Fruit fly (Drosophila melanogaster) whole organism, embryonic: Measurements from ENCODE around the gene CG6168.

Experiments used
- Antp ChIP-seq: fragments of 200-800 bp; sonication (Bioruptor generic); optimal IDR thresholded peaks from 3 replicates; lab custom pipeline; 2016; ENCODE audit warnings: missing biosample characterization, missing genetic modification characterization
- Awh ChIP-seq: fragments of 200-800 bp; sonication (Bioruptor generic); IDR thresholded peaks from 2 replicates; pipeline ENCODE4, ENCODE4 v1.3.6; 2022; ENCODE audit warnings: missing biosample characterization, missing genetic modification characterization
- CG11398 ChIP-seq: fragments of 200-800 bp; sonication (Bioruptor generic); optimal IDR thresholded peaks from 2 replicates; lab custom pipeline; 2016; ENCODE audit warnings: missing biosample characterization, missing genetic modification characterization
- CG11696 ChIP-seq: fragments of 200-800 bp; sonication (Bioruptor generic); IDR thresholded peaks from 2 replicates; pipeline ENCODE4 v1.3.6; 2022; ENCODE audit warnings: missing biosample characterization, missing genetic modification characterization
- CG13287 ChIP-seq: fragments of 200-800 bp; sonication (Bioruptor generic); IDR thresholded peaks from 2 replicates; pipeline ENCODE4 v1.3.6; 2022; ENCODE audit warnings: missing biosample characterization, missing genetic modification characterization; ENCODE audit not compliant: partially characterized antibody
- CG1602 ChIP-seq: fragments of 200-800 bp; sonication (Bioruptor generic); optimal IDR thresholded peaks from 3 replicates; lab custom pipeline; 2016; ENCODE audit warnings: missing biosample characterization, missing genetic modification characterization
- CG1603 ChIP-seq: fragments of 200-800 bp; sonication (Bioruptor generic); optimal IDR thresholded peaks from 2 replicates; lab custom pipeline; 2019; ENCODE audit warnings: missing biosample characterization, mild to moderate bottlenecking, missing genetic modification characterization, moderate library complexity
- CG16813 ChIP-seq: fragments of 200-800 bp; sonication (Bioruptor generic); IDR thresholded peaks from 3 replicates; pipeline ENCODE4 v1.3.6; 2022; ENCODE audit warnings: missing biosample characterization, missing genetic modification characterization; ENCODE audit not compliant: partially characterized antibody
- CG17359 ChIP-seq: fragments of 200-800 bp; sonication (Bioruptor generic); optimal IDR thresholded peaks from 3 replicates; lab custom pipeline; 2018; ENCODE audit warnings: missing biosample characterization, mild to moderate bottlenecking, missing genetic modification characterization, moderate library complexity
- CG18619 ChIP-seq: fragments of 200-800 bp; sonication (Bioruptor generic); optimal IDR thresholded peaks from 3 replicates; lab custom pipeline; 2017; ENCODE audit warnings: missing biosample characterization, mild to moderate bottlenecking, missing genetic modification characterization
- CG3407 ChIP-seq: fragments of 200-800 bp; sonication (Bioruptor generic); optimal IDR thresholded peaks from 2 replicates; lab custom pipeline; 2018; ENCODE audit warnings: missing biosample characterization, mild to moderate bottlenecking, missing genetic modification characterization
- CG6791 ChIP-seq: fragments of 200-800 bp; sonication (Bioruptor generic); IDR thresholded peaks from 3 replicates; pipeline ENCODE4 v1.3.6; 2022; ENCODE audit warnings: missing biosample characterization, missing genetic modification characterization; ENCODE audit not compliant: partially characterized antibody
- CG7357 ChIP-seq: fragments of 200-800 bp; sonication (Bioruptor generic); IDR thresholded peaks from 3 replicates; pipeline ENCODE4 v1.3.6; 2022; ENCODE audit warnings: missing biosample characterization, missing genetic modification characterization
- CG7987 ChIP-seq: fragments of 200-800 bp; sonication (Bioruptor generic); optimal IDR thresholded peaks from 2 replicates; lab custom pipeline; 2018; ENCODE audit warnings: missing biosample characterization, mild to moderate bottlenecking, missing genetic modification characterization, moderate library complexity
- CG8281 ChIP-seq: fragments of 200-800 bp; sonication (Bioruptor generic); optimal IDR thresholded peaks from 2 replicates; lab custom pipeline; 2018; ENCODE audit warnings: missing biosample characterization, mild to moderate bottlenecking, missing genetic modification characterization, moderate library complexity
- CG8290 ChIP-seq, 3 experiments: fragments of 200-800 bp; sonication (Bioruptor generic); optimal IDR thresholded peaks; 2 replicates each; lab custom pipeline; 2016 to 2019; ENCODE audit warnings: missing biosample characterization in 3 of 3, missing genetic modification characterization in 3 of 3, mild to moderate bottlenecking in 2 of 3, moderate library complexity in 1 of 3
- CG8924 ChIP-seq: fragments of 200-800 bp; optimal IDR thresholded peaks from 3 replicates; lab custom pipeline; 2019; ENCODE audit warnings: missing biosample characterization, mild to moderate bottlenecking, missing genetic modification characterization, moderate library complexity
- Dbx ChIP-seq: fragments of 200-800 bp; sonication (Bioruptor generic); IDR thresholded peaks from 3 replicates; pipeline ENCODE4 v1.3.6; 2022; ENCODE audit warnings: missing biosample characterization, missing genetic modification characterization
- Gsc ChIP-seq: fragments of 200-800 bp; sonication (Bioruptor generic); IDR thresholded peaks from 2 replicates; pipeline ENCODE4 v1.3.6; 2022; ENCODE audit warnings: missing biosample characterization, missing genetic modification characterization
- Gug ChIP-seq: fragments of 200-800 bp; sonication (Bioruptor generic); IDR thresholded peaks from 4 replicates; pipeline ENCODE4 v1.3.6; 2022; ENCODE audit warnings: missing biosample characterization, missing genetic modification characterization
- Hmr ChIP-seq: fragments of 200-800 bp; sonication (Bioruptor generic); optimal IDR thresholded peaks from 3 replicates; lab custom pipeline; 2017; ENCODE audit warnings: mild to moderate bottlenecking, missing biosample characterization, missing genetic modification reagents, missing genetic modification characterization
- Hr3 ChIP-seq: fragments of 200-800 bp; sonication (Bioruptor generic); optimal IDR thresholded peaks from 3 replicates; lab custom pipeline; 2016; ENCODE audit warnings: missing biosample characterization, missing genetic modification characterization
- Hr51 ChIP-seq, 2 experiments: fragments of 200-800 bp; sonication (Bioruptor generic); optimal IDR thresholded peaks; 2 replicates in 1 of 2; 3 replicates in 1 of 2; lab custom pipeline; 2016 to 2018; ENCODE audit warnings: missing biosample characterization in 2 of 2, missing genetic modification characterization in 2 of 2, mild to moderate bottlenecking in 1 of 2, moderate library complexity in 1 of 2
- Hsf ChIP-seq: fragments of 200-800 bp; sonication (Bioruptor generic); optimal IDR thresholded peaks from 3 replicates; lab custom pipeline; 2016; ENCODE audit warnings: missing biosample characterization, missing genetic modification characterization
- Max ChIP-seq: fragments of 200-800 bp; sonication (Bioruptor generic); optimal IDR thresholded peaks from 2 replicates; lab custom pipeline; 2016; ENCODE audit warnings: missing biosample characterization, mild to moderate bottlenecking, missing genetic modification characterization
- Med ChIP-seq: fragments of 200-800 bp; sonication (Bioruptor generic); peaks from one replicate; lab custom pipeline; 2016; ENCODE audit warnings: missing biosample characterization, missing genetic modification characterization, mild to moderate bottlenecking, inconsistent platforms, moderate library complexity
- Nf-YB ChIP-seq: fragments of 200-800 bp; sonication (Bioruptor generic); optimal IDR thresholded peaks from 3 replicates; lab custom pipeline; 2019; ENCODE audit warnings: missing biosample characterization, mild to moderate bottlenecking, missing genetic modification characterization, moderate library complexity
- Poxn ChIP-seq: fragments of 200-800 bp; sonication (Bioruptor generic); IDR thresholded peaks from 2 replicates; pipeline ENCODE4 v1.3.6; 2022; ENCODE audit warnings: missing biosample characterization, missing genetic modification characterization
- Xrp1 ChIP-seq: fragments of 200-800 bp; sonication (Bioruptor generic); IDR thresholded peaks from 2 replicates; pipeline ENCODE4 v1.3.6; 2022; ENCODE audit warnings: missing biosample characterization, missing genetic modification characterization
- bcd ChIP-seq: fragments of 200-800 bp; sonication (Bioruptor generic); optimal IDR thresholded peaks from 2 replicates; lab custom pipeline; 2017; ENCODE audit warnings: missing biosample characterization, mild to moderate bottlenecking, missing genetic modification characterization
- bigmax ChIP-seq: fragments of 200-800 bp; sonication (Bioruptor generic); optimal IDR thresholded peaks from 2 replicates; lab custom pipeline; 2018; ENCODE audit warnings: missing biosample characterization, mild to moderate bottlenecking, missing genetic modification characterization
- bsh ChIP-seq, 2 experiments: fragments of 200-800 bp; sonication (Bioruptor generic); optimal IDR thresholded peaks; 2 replicates each; lab custom pipeline; 2017 to 2018; ENCODE audit warnings: mild to moderate bottlenecking in 2 of 2, missing biosample characterization in 2 of 2, missing genetic modification characterization in 2 of 2, moderate library complexity in 1 of 2
- btn ChIP-seq: fragments of 200-800 bp; sonication (Bioruptor generic); optimal IDR thresholded peaks from 2 replicates; lab custom pipeline; 2016; ENCODE audit warnings: missing biosample characterization, missing genetic modification characterization
- jumu ChIP-seq: fragments of 200-800 bp; sonication (Bioruptor generic); optimal IDR thresholded peaks from 3 replicates; lab custom pipeline; 2016; ENCODE audit warnings: missing biosample characterization, missing genetic modification characterization
- kah ChIP-seq: fragments of 200-800 bp; sonication (Bioruptor generic); optimal IDR thresholded peaks from 2 replicates; lab custom pipeline; 2018; ENCODE audit warnings: missing biosample characterization, mild to moderate bottlenecking, missing genetic modification characterization
- maf-S ChIP-seq: fragments of 200-800 bp; sonication (Bioruptor generic); optimal IDR thresholded peaks from 2 replicates; lab custom pipeline; 2016; ENCODE audit warnings: missing biosample characterization, missing genetic modification characterization
- org-1 ChIP-seq: fragments of 200-800 bp; sonication (Bioruptor generic); optimal IDR thresholded peaks from 2 replicates; lab custom pipeline; 2017; ENCODE audit warnings: missing biosample characterization, missing genetic modification characterization
- pum ChIP-seq: fragments of 200-800 bp; sonication (Bioruptor generic); optimal IDR thresholded peaks from 2 replicates; lab custom pipeline; 2016; ENCODE audit warnings: missing biosample characterization, missing genetic modification characterization
- pzg ChIP-seq: fragments of 200-800 bp; sonication (Bioruptor generic); optimal IDR thresholded peaks from 3 replicates; lab custom pipeline; 2018; ENCODE audit warnings: missing biosample characterization, mild to moderate bottlenecking, missing genetic modification characterization, moderate library complexity
- scrt ChIP-seq: fragments of 200-800 bp; sonication (Bioruptor generic); optimal IDR thresholded peaks from 2 replicates; lab custom pipeline; 2018; ENCODE audit warnings: missing biosample characterization, mild to moderate bottlenecking, missing genetic modification characterization, moderate library complexity
- slbo ChIP-seq: fragments of 200-800 bp; sonication (Bioruptor generic); IDR thresholded peaks from 2 replicates; pipeline ENCODE4 v1.3.6; 2022; ENCODE audit warnings: missing biosample characterization, missing genetic modification characterization
- tll ChIP-seq, 2 experiments: fragments of 200-800 bp in 1 of 2; fragments of >200 bp in 1 of 2; sonication (Bioruptor generic) in 1 of 2; optimal IDR thresholded peaks; 2 replicates each; lab custom pipeline; 2017 to 2019; ENCODE audit warnings: missing biosample characterization in 2 of 2, missing genetic modification characterization in 2 of 2, mild to moderate bottlenecking in 1 of 2, moderate library complexity in 1 of 2
- trh ChIP-seq: fragments of 200-800 bp; sonication (Bioruptor generic); optimal IDR thresholded peaks from 2 replicates; lab custom pipeline; 2016; ENCODE audit warnings: missing biosample characterization, missing genetic modification characterization
- tx ChIP-seq: fragments of 200-800 bp; sonication (Bioruptor generic); optimal IDR thresholded peaks from 2 replicates; lab custom pipeline; 2016; ENCODE audit warnings: missing biosample characterization, missing genetic modification characterization
- wdn ChIP-seq: fragments of 200-800 bp; sonication (Bioruptor generic); IDR thresholded peaks from 2 replicates; pipeline ENCODE4 v1.3.6; 2022; ENCODE audit warnings: missing biosample characterization, missing genetic modification characterization
- zfh2 ChIP-seq: fragments of 200-800 bp; sonication (Bioruptor generic); optimal IDR thresholded peaks from 2 replicates; lab custom pipeline; 2016; ENCODE audit warnings: missing biosample characterization, missing genetic modification characterization

The CG6168 gene

DNA sequence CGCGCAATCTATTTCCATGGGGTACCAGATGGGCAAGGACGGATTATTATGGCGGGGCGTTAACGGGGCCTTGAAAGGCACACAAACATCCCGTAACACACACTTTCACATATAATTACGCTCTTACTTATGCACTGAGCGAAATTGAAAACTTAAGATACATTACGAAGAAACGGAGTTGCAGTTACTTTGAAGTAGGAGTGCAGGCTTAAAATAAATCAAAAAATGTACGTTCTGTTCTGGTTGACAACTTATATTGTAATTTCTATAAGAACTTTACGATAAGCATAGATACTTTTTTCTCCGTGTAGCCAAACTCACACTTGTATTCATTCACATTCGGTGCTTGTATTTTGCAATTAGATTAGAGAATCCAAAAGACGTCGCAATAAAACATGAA, 31.5 kb upstream of the CG6168 start (continued):
- TF ChIP-seq Med (GFP tag; lab: Kevin White, UChicago) (peak; percentile 98), Hsf (GFP tag; lab: Kevin White, UChicago) (peak; percentile 88), trh (GFP tag; lab: Kevin White, UChicago) (peak; percentile 39), tll (GFP tag; optimal IDR thresholded peaks at IDR 0.05; lab: Kevin White, UChicago) (no peak), Gsc (GFP tag; lab: Robert Waterston, UW) (no peak), org-1 (peak; percentile 82), pzg (peak; percentile 10), kah (peak; percentile 20), Poxn (peak; percentile 76), slbo (GFP tag; lab: Robert Waterston, UW) (peak; percentile 95), maf-S (peak; percentile 84), Max (peak; percentile 69), tx (GFP tag; lab: Kevin White, UChicago) (peak; percentile 86), Awh (GFP tag; lab: Robert Waterston, UW) (peak; percentile 51; the same call in 1 of the 2 replicates), Antp (peak; percentile 86), bcd (GFP tag; lab: Kevin White, UChicago) (peak; percentile 87), CG8281 (peak; percentile 34), CG7357 (GFP tag; lab: Robert Waterston, UW) (peak; percentile 70), bsh (GFP tag; optimal IDR thresholded peaks at IDR 0.05; lab: Kevin White, UChicago) (peak in 1 of 2 experiments; percentile 71), Gug (peak; percentile 80; the same call in 2 of the 4 replicates), Hmr (peak; percentile 93), zfh2 (GFP tag; lab: Kevin White, UChicago) (peak; percentile 96), CG1603 (tag; lab: Kevin White, UChicago) (peak; percentile 79), scrt (GFP tag; lab: Kevin White, UChicago) (peak; percentile 74), Dbx (GFP tag; lab: Robert Waterston, UW) (peak; percentile 97), CG18619 (GFP tag; lab: Kevin White, UChicago) (peak; percentile 81), CG16813 (GFP tag; lab: Robert Waterston, UW) (no peak), Xrp1 (GFP tag; lab: Robert Waterston, UW) (peak; percentile 76), Hr3 (GFP tag; lab: Kevin White, UChicago) (peak; percentile 79), wdn (GFP tag; lab: Robert Waterston, UW) (peak; percentile 89), CG7987 (GFP tag; lab: Kevin White, UChicago) (peak; percentile 68), CG1602 (GFP tag; lab: Kevin White, UChicago) (peak; percentile 70), Hr51 (GFP tag; optimal IDR thresholded peaks at IDR 0.05; lab: Kevin White, UChicago) (peak; percentile 73 to 85), pum (GFP tag; lab: Kevin White, UChicago) (peak; percentile 70), CG11398 (GFP tag; lab: Kevin White, UChicago) (peak; percentile 63), CG17359 (tag; lab: Kevin White, UChicago) (peak; percentile 58), btn (peak; percentile 35), CG6791 (GFP tag; lab: Robert Waterston, UW) (no peak), CG13287 (GFP tag; lab: Robert Waterston, UW) (no peak), CG3407 (GFP tag; lab: Kevin White, UChicago) (peak; percentile 19), CG11696 (GFP tag; lab: Robert Waterston, UW) (peak; percentile 47; the same call in 1 of the 2 replicates), bigmax (no peak), CG8290 (GFP tag; optimal IDR thresholded peaks at IDR 0.05; lab: Kevin White, UChicago) (no peak), CG8290 (tag; optimal IDR thresholded peaks at IDR 0.05; lab: Kevin White, UChicago) (peak in 1 of 2 experiments; percentile 94), Nf-YB (peak; percentile 62), jumu (peak; percentile 74), CG8924 (tag; lab: Kevin White, UChicago) (peak; percentile 83)
- TF ChIP-seq, all 482 proteins: peak for 381
